Fruit fly (Drosophila melanogaster): ENCODE data around the gene CG31816.

CG31816 gene

DNA sequence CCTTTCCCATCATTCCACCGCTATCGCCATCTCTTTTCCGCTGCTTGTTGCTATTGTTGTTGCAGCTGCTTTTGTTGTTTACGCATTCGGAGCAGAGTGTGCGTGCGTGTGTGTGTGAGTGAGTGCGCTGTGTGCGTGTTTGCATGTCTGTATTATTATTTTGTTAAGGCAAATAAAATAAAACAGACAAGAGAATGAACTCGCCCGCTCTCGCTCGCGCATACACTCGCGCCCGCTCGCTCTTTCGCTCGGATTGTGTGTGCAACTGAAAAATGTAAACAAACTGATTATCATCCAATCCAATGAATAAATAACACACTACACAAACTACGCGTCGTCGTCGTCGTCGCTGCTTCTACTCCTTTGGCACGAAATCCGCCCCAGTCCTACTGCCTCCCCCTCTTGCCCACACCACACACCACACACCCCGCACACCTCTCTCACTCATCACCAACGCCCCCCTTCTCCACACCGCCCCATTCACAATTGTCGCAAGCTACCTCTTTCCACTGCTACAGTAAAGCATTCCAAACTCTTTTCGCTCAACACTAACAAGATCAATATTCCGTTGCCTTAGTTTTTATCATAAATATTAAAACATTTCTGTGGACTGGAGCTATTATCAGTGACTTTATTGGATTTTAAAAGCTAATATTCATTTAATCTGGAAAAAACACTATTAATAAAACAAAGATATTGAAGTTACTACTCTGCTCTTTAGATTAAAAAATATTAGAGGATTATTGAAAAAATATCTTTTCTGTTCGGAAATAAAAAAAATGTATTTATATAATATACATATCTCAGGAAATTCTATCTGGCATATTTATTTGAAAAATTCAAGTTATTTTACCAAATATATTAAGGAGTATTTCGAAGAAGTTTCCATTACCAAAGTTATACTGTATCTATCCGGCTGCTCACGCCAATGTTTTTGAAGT is 20.7 kb upstream of the CG31816 start (continued):
- TF ChIP-seq CG11762 (GFP tag; optimal IDR thresholded peaks at IDR 0.05; ENCODE audit: insufficient read depth) (no peak), Hr38 (GFP tag; optimal IDR thresholded peaks at IDR 0.05) (no peak), Sox15 (GFP tag; optimal IDR thresholded peaks at IDR 0.05) (no peak), Hr4 (GFP tag; optimal IDR thresholded peaks at IDR 0.05) (peak; percentile 62), CG3032 (tag; optimal IDR thresholded peaks at IDR 0.05) (peak; percentile 21), topi (GFP tag; optimal IDR thresholded peaks at IDR 0.05) (peak; percentile 1), CG3919 (GFP tag; optimal IDR thresholded peaks at IDR 0.05) (no peak), CG32006 (GFP tag; optimal IDR thresholded peaks at IDR 0.05) (peak; percentile 79), cyc (GFP tag; optimal IDR thresholded peaks at IDR 0.05) (no peak)

DNA sequence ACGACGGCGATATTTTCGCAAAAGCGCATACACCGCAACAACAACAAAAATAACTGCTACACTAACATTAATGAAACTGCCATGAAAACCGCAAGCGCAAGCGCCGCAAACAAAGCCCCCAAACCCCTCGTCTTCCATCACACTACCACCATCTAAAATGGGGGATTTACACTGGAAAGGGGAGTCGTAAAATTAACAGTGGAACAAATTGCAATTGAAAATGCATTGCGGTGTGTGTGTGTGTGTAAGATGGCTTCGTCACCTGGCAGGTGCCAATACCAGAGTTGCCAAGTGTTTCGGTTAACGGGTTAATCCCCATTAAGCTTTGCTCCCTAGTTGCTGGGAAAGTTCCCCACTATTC is 20.1 kb upstream of the CG31816 start:
- TF ChIP-seq CG11294 (GFP tag; IDR thresholded peaks at IDR 0.05): peak; percentile 6; the same call in 1 of the 2 replicates
- no peak for TF ChIP-seq CG9139 (GFP tag; optimal IDR thresholded peaks at IDR 0.05)
- TF ChIP-seq eg (GFP tag; IDR thresholded peaks at IDR 0.05): peak; percentile 47; the same call in 1 of the 3 replicates
- TF ChIP-seq Sox102F (GFP tag; optimal IDR thresholded peaks at IDR 0.05): no peak
- TF ChIP-seq CG6163 (GFP tag; IDR thresholded peaks at IDR 0.05): peak; percentile 52
- no peak for TF ChIP-seq pdm3 (GFP tag; optimal IDR thresholded peaks at IDR 0.05)
- no peak for TF ChIP-seq CG1621 (tag; optimal IDR thresholded peaks at IDR 0.05)
- TF ChIP-seq CG6808 (GFP tag; optimal IDR thresholded peaks at IDR 0.05): no peak
- no peak for TF ChIP-seq CG8632 (GFP tag; optimal IDR thresholded peaks at IDR 0.05)

DNA sequence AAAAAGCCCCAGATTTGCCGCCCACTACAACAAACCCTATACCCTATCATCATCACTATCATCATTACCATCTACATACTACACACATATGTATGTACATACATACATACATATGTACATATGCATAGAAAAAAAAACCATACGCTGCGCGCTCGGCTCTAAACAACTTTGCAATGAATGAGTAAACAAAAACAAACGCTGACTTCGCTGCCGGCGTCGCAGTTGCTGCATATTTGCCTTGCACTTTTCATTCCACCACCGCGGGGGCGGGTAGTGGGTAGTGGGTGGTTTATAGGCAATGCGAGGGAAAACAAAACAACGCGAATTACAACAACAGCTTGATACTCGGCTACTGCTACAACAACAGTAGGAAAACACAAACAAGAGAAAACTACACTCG is 19.3 kb upstream of the CG31816 start:
- TF ChIP-seq CG31627 (GFP tag; optimal IDR thresholded peaks at IDR 0.05) (no peak), dac (GFP tag; optimal IDR thresholded peaks at IDR 0.05) (peak; percentile 43), fd85E (GFP tag; optimal IDR thresholded peaks at IDR 0.05) (no peak), CG16779 (tag; optimal IDR thresholded peaks at IDR 0.05) (peak; percentile 32), CG10631 (GFP tag; optimal IDR thresholded peaks at IDR 0.05) (no peak), CG6808 (GFP tag; optimal IDR thresholded peaks at IDR 0.05) (peak; percentile 47), CG1621 (tag; optimal IDR thresholded peaks at IDR 0.05) (peak; percentile 31), net (GFP tag; optimal IDR thresholded peaks at IDR 0.05) (peak; percentile 33), CG10669 (GFP tag; optimal IDR thresholded peaks at IDR 0.05) (peak; percentile 37), eg (GFP tag; IDR thresholded peaks at IDR 0.05) (peak; percentile 79), Lpt (GFP tag; optimal IDR thresholded peaks at IDR 0.05) (peak; percentile 44), pdm3 (GFP tag; optimal IDR thresholded peaks at IDR 0.05) (no peak), ss (GFP tag; optimal IDR thresholded peaks at IDR 0.05) (peak; percentile 55 to 56), Met (GFP tag; optimal IDR thresholded peaks at IDR 0.05) (no peak), CG11902 (GFP tag; optimal IDR thresholded peaks at IDR 0.05) (no peak), Sox14 (GFP tag; optimal IDR thresholded peaks at IDR 0.05) (no peak), CG8119 (GFP tag; IDR thresholded peaks at IDR 0.05) (peak; percentile 35; the same call in 1 of the 3 replicates), CG11762 (GFP tag; optimal IDR thresholded peaks at IDR 0.05; ENCODE audit: insufficient read depth) (no peak), Gug (GFP tag; IDR thresholded peaks at IDR 0.05) (no peak), CG11294 (GFP tag; IDR thresholded peaks at IDR 0.05) (peak; percentile 51; the same call in 1 of the 2 replicates), cyc (GFP tag; optimal IDR thresholded peaks at IDR 0.05) (no peak), Blimp-1 (GFP tag; optimal IDR thresholded peaks at IDR 0.05) (no peak), Hr38 (GFP tag; optimal IDR thresholded peaks at IDR 0.05) (no peak), Eip78C (GFP tag) (no peak), CG15336 (GFP tag; IDR thresholded peaks at IDR 0.05) (0 out of 2 replicates have a peak, but pooled peaks have one; percentile 25), Sox102F (GFP tag; optimal IDR thresholded peaks at IDR 0.05) (no peak), fd59A (GFP tag; optimal IDR thresholded peaks at IDR 0.05) (peak; percentile 2), CG6854 (GFP tag; optimal IDR thresholded peaks at IDR 0.05) (no peak), acj6 (GFP tag; optimal IDR thresholded peaks at IDR 0.05) (no peak), Eip75B (GFP tag; optimal IDR thresholded peaks at IDR 0.05) (no peak), salr (GFP tag; optimal IDR thresholded peaks at IDR 0.05) (peak in 1 of 2 experiments; percentile 43), esn (GFP tag; optimal IDR thresholded peaks at IDR 0.05) (no peak), Sox15 (GFP tag; optimal IDR thresholded peaks at IDR 0.05) (no peak), Smox (GFP tag; optimal IDR thresholded peaks at IDR 0.05) (no peak), CG4318 (GFP tag; optimal IDR thresholded peaks at IDR 0.05) (no peak), CG7368 (GFP tag; optimal IDR thresholded peaks at IDR 0.05) (no peak), Ets21C (GFP tag; optimal IDR thresholded peaks at IDR 0.05) (no peak), Hr4 (GFP tag; optimal IDR thresholded peaks at IDR 0.05) (peak; percentile 24)
